Worm (Caenorhabditis elegans) whole organism, young adult: ENCODE results near the gene riok-3.

Source experiments
- B0261.1 ChIP-seq: sonication (generic microtip); optimal IDR thresholded peaks from 2 replicates; lab custom pipeline; 2016; ENCODE audit warnings: mild to moderate bottlenecking, missing genetic modification characterization, moderate library complexity, missing compliant biosample characterization
- F33H1.4 ChIP-seq: fragments of 200-800 bp; sonication (Bioruptor generic); IDR thresholded peaks from 2 replicates; pipeline ENCODE4 v1.3.6; 2022; ENCODE audit warnings: missing genetic modification reagents, missing genetic modification characterization, missing compliant biosample characterization
- F37B4.10 ChIP-seq: fragments of 200-800 bp; sonication (Bioruptor generic); IDR thresholded peaks from 2 replicates; pipeline ENCODE4 v1.3.6; 2022; ENCODE audit warnings: missing genetic modification characterization, missing compliant biosample characterization
- F39B2.1 ChIP-seq: fragments of 200-800 bp; sonication (Bioruptor generic); IDR thresholded peaks from 2 replicates; pipeline ENCODE4 v1.3.6; 2022; ENCODE audit warnings: missing genetic modification reagents, missing genetic modification characterization, missing compliant biosample characterization
- F49E8.2 ChIP-seq: sonication (generic microtip); optimal IDR thresholded peaks from 3 replicates; lab custom pipeline; 2017; ENCODE audit warnings: missing genetic modification characterization, mild to moderate bottlenecking, missing compliant biosample characterization, antibody characterized with exemption, moderate library complexity; ENCODE audit not compliant: insufficient read depth
- F55B11.4 ChIP-seq: sonication (generic microtip); optimal IDR thresholded peaks from 2 replicates; lab custom pipeline; 2016; ENCODE audit warnings: missing compliant biosample characterization, missing genetic modification characterization, borderline replicate concordance; ENCODE audit not compliant: insufficient read depth
- F57A8.1 ChIP-seq: fragments of 200-800 bp; sonication (Bioruptor generic); optimal IDR thresholded peaks from 2 replicates; lab custom pipeline; 2018; ENCODE audit warnings: mild to moderate bottlenecking, missing genetic modification characterization, moderate library complexity, missing compliant biosample characterization
- F57C9.4 ChIP-seq: sonication (generic microtip); optimal IDR thresholded peaks from 2 replicates; lab custom pipeline; 2017; ENCODE audit warnings: mild to moderate bottlenecking, missing genetic modification characterization, missing compliant biosample characterization
- T07F8.4 ChIP-seq: sonication (generic microtip); optimal IDR thresholded peaks from 2 replicates; lab custom pipeline; 2016; ENCODE audit warnings: mild to moderate bottlenecking, missing genetic modification characterization, moderate library complexity, missing compliant biosample characterization
- T26A5.8 ChIP-seq: sonication (generic microtip); optimal IDR thresholded peaks from 2 replicates; lab custom pipeline; 2016; ENCODE audit warnings: missing genetic modification characterization, missing compliant biosample characterization
- Y53F4B.3 ChIP-seq: fragments of 200-800 bp; sonication (Bioruptor generic); IDR thresholded peaks from 2 replicates; pipeline ENCODE4 v1.3.6; 2022; ENCODE audit warnings: missing genetic modification reagents, missing genetic modification characterization, missing compliant biosample characterization
- Y56A3A.18 ChIP-seq: fragments of 200-800 bp; sonication (Bioruptor generic); IDR thresholded peaks from 2 replicates; pipeline ENCODE4 v1.3.6; 2022; ENCODE audit warnings: missing genetic modification reagents, missing genetic modification characterization, missing compliant biosample characterization
- Y95B8A.8 ChIP-seq: fragments of 200-800 bp; sonication (Bioruptor generic); IDR thresholded peaks from 2 replicates; pipeline ENCODE4 v1.3.6; 2022; ENCODE audit warnings: missing genetic modification reagents, missing genetic modification characterization, missing compliant biosample characterization
- ZK185.1 ChIP-seq: sonication (generic microtip); optimal IDR thresholded peaks from 2 replicates; lab custom pipeline; 2016; ENCODE audit warnings: mild to moderate bottlenecking, missing genetic modification characterization, missing compliant biosample characterization; ENCODE audit not compliant: poor library complexity, severe bottlenecking
- aptf-2 ChIP-seq: fragments of 200-800 bp; sonication (Bioruptor generic); conservative IDR thresholded peaks from 2 replicates; pipeline ENCODE4 v1.3.6; 2022; ENCODE audit warnings: missing genetic modification reagents, missing genetic modification characterization, missing compliant biosample characterization
- attf-3 ChIP-seq: fragments of 200-800 bp; sonication (Bioruptor generic); conservative IDR thresholded peaks from 2 replicates; pipeline ENCODE4 v1.3.6; 2022; ENCODE audit warnings: missing genetic modification reagents, missing genetic modification characterization, missing compliant biosample characterization
- bed-1 ChIP-seq: fragments of 200-800 bp; sonication (Bioruptor generic); IDR thresholded peaks from 2 replicates; pipeline ENCODE4 v1.3.6; 2022; ENCODE audit warnings: missing genetic modification reagents, missing genetic modification characterization, missing compliant biosample characterization
- bed-2 ChIP-seq: fragments of 200-800 bp; sonication (Bioruptor generic); IDR thresholded peaks from 2 replicates; pipeline ENCODE4 v1.3.6; 2022; ENCODE audit warnings: missing genetic modification reagents, missing genetic modification characterization, missing compliant biosample characterization
- ceh-27 ChIP-seq: fragments of 200-800 bp; sonication (Bioruptor generic); optimal IDR thresholded peaks from 2 replicates; lab custom pipeline; 2018; ENCODE audit warnings: mild to moderate bottlenecking, missing genetic modification characterization, moderate library complexity, missing compliant biosample characterization
- ceh-58 ChIP-seq: fragments of 200-800 bp; sonication (Bioruptor generic); IDR thresholded peaks from 2 replicates; pipeline ENCODE4 v1.3.6; 2022; ENCODE audit warnings: missing genetic modification characterization, missing compliant biosample characterization
- dpl-1 ChIP-seq: fragments of 150-350 bp; optimal IDR thresholded peaks from 2 replicates; lab custom pipeline; 2014; ENCODE audit warnings: missing biosample characterization, missing genetic modification reagents, missing genetic modification characterization
- egl-18 ChIP-seq: fragments of 200-800 bp; sonication (Bioruptor generic); IDR thresholded peaks from 2 replicates; pipeline ENCODE4 v1.3.6; 2022; ENCODE audit warnings: missing genetic modification reagents, missing genetic modification characterization, missing compliant biosample characterization
- egrh-3 ChIP-seq: fragments of 200-800 bp; sonication (Bioruptor generic); IDR thresholded peaks from 2 replicates; pipeline ENCODE4 v1.3.6; 2022; ENCODE audit warnings: missing genetic modification reagents, missing genetic modification characterization, missing compliant biosample characterization
- ekl-4 ChIP-seq: fragments of 200-800 bp; sonication (Bioruptor generic); IDR thresholded peaks from 2 replicates; pipeline ENCODE4 v1.3.6; 2022; ENCODE audit warnings: missing genetic modification reagents, missing genetic modification characterization, missing compliant biosample characterization
- ets-4 ChIP-seq: fragments of 200-800 bp; sonication (Bioruptor generic); optimal IDR thresholded peaks from 2 replicates; lab custom pipeline; 2018; ENCODE audit warnings: mild to moderate bottlenecking, missing genetic modification characterization, missing compliant biosample characterization
- him-1 ChIP-seq: sonication (generic microtip); optimal IDR thresholded peaks from 2 replicates; lab custom pipeline; 2016; ENCODE audit warnings: missing genotype, missing genetic modification reagents, missing genetic modification characterization, missing compliant biosample characterization
- hlh-12 ChIP-seq: sonication (generic microtip); optimal IDR thresholded peaks from 2 replicates; lab custom pipeline; 2016; ENCODE audit warnings: missing genetic modification characterization, missing compliant biosample characterization
- hmg-1.2 ChIP-seq: fragments of 200-800 bp; sonication (Bioruptor generic); IDR thresholded peaks from 2 replicates; pipeline ENCODE4 v1.3.6; 2022; ENCODE audit warnings: missing genetic modification reagents, missing genetic modification characterization, missing compliant biosample characterization
- lag-1 ChIP-seq: fragments of 200-800 bp; sonication (Bioruptor generic); IDR thresholded peaks from 2 replicates; pipeline ENCODE4 v1.3.6; 2022; ENCODE audit warnings: missing genetic modification reagents, missing genetic modification characterization, missing compliant biosample characterization
- lin-35 ChIP-seq, 3 experiments: fragments of 150-350 bp in 2 of 3; sonication (generic microtip) in 1 of 3; optimal IDR thresholded peaks; 2 replicates each; lab custom pipeline; 2014 to 2018; ENCODE audit warnings: missing biosample characterization in 3 of 3, missing genetic modification characterization in 3 of 3, missing genetic modification reagents in 3 of 3
- lin-40 ChIP-seq: sonication (generic microtip); optimal IDR thresholded peaks from 2 replicates; lab custom pipeline; 2016; ENCODE audit warnings: missing genetic modification characterization, mild to moderate bottlenecking, missing compliant biosample characterization, missing genotype, missing genetic modification reagents
- lir-1 ChIP-seq: fragments of 200-800 bp; sonication (Bioruptor generic); conservative IDR thresholded peaks from 2 replicates; pipeline ENCODE4 v1.3.6; 2022; ENCODE audit warnings: missing genetic modification reagents, missing genetic modification characterization, missing compliant biosample characterization
- lsy-27 ChIP-seq: sonication (generic microtip); optimal IDR thresholded peaks from 2 replicates; lab custom pipeline; 2017; ENCODE audit warnings: missing genetic modification characterization, mild to moderate bottlenecking, missing compliant biosample characterization, antibody characterized with exemption, missing genotype, borderline replicate concordance; ENCODE audit not compliant: insufficient read depth
- nfya-2 ChIP-seq: fragments of 200-800 bp; sonication (Bioruptor generic); IDR thresholded peaks from 2 replicates; pipeline ENCODE4 v1.3.6; 2022; ENCODE audit warnings: missing genetic modification reagents, missing genetic modification characterization, missing compliant biosample characterization
- nfyb-1 ChIP-seq: fragments of 200-800 bp; sonication (Bioruptor generic); IDR thresholded peaks from 2 replicates; pipeline ENCODE4 v1.3.6; 2022; ENCODE audit warnings: missing genetic modification reagents, missing genetic modification characterization, missing compliant biosample characterization
- nhr-120 ChIP-seq: fragments of 200-800 bp; sonication (Bioruptor generic); IDR thresholded peaks from 2 replicates; pipeline ENCODE4 v1.3.6; 2022; ENCODE audit warnings: missing genetic modification characterization, missing compliant biosample characterization
- nhr-90 ChIP-seq: sonication (generic microtip); optimal IDR thresholded peaks from 2 replicates; lab custom pipeline; 2016; ENCODE audit warnings: missing genotype, mild to moderate bottlenecking, missing genetic modification characterization, missing compliant biosample characterization
- pbrm-1 ChIP-seq: fragments of 200-800 bp; sonication (Bioruptor generic); IDR thresholded peaks from 2 replicates; pipeline ENCODE4 v1.3.6; 2022; ENCODE audit warnings: missing genetic modification reagents, missing genetic modification characterization, missing compliant biosample characterization
- rcor-1 ChIP-seq: fragments of 200-800 bp; sonication (Bioruptor generic); IDR thresholded peaks from 2 replicates; pipeline ENCODE4 v1.3.6; 2022; ENCODE audit warnings: missing genetic modification reagents, missing genetic modification characterization, missing compliant biosample characterization
- rec-8 ChIP-seq, 2 experiments: sonication (generic microtip); optimal IDR thresholded peaks; 2 replicates each; lab custom pipeline; 2016; ENCODE audit warnings: mild to moderate bottlenecking in 2 of 2, missing genetic modification characterization in 2 of 2, missing genetic modification reagents in 2 of 2, missing genotype in 2 of 2, missing biosample characterization in 1 of 2, missing compliant biosample characterization in 1 of 2, moderate library complexity in 1 of 2
- snpc-1.1 ChIP-seq: sonication (generic microtip); optimal IDR thresholded peaks from 2 replicates; lab custom pipeline; 2017; ENCODE audit warnings: missing genetic modification characterization, mild to moderate bottlenecking, missing compliant biosample characterization, antibody characterized with exemption, moderate library complexity, missing genotype, missing genetic modification reagents; ENCODE audit not compliant: insufficient read depth
- snpc-1.3 ChIP-seq: sonication (generic microtip); optimal IDR thresholded peaks from 2 replicates; lab custom pipeline; 2017; ENCODE audit warnings: missing genetic modification characterization, mild to moderate bottlenecking, missing compliant biosample characterization, antibody characterized with exemption, moderate library complexity, missing genotype, missing genetic modification reagents; ENCODE audit not compliant: insufficient read depth
- somi-1 ChIP-seq: fragments of 200-800 bp; sonication (Bioruptor generic); optimal IDR thresholded peaks from 2 replicates; lab custom pipeline; 2018; ENCODE audit warnings: mild to moderate bottlenecking, missing genetic modification characterization, missing compliant biosample characterization
- sptf-2 ChIP-seq: fragments of 200-800 bp; sonication (Bioruptor generic); optimal IDR thresholded peaks from 2 replicates; lab custom pipeline; 2018; ENCODE audit warnings: mild to moderate bottlenecking, missing genetic modification characterization, missing compliant biosample characterization
- unc-130 ChIP-seq: sonication (generic microtip); optimal IDR thresholded peaks from 2 replicates; lab custom pipeline; 2016; ENCODE audit warnings: missing genetic modification reagents, missing genetic modification characterization, missing compliant biosample characterization
- unc-62 ChIP-seq: fragments of 150-350 bp; optimal IDR thresholded peaks from 2 replicates; lab custom pipeline; 2014; ENCODE audit warnings: missing biosample characterization, missing genetic modification reagents, missing genetic modification characterization
- zfh-2 ChIP-seq: fragments of 200-800 bp; sonication (Bioruptor generic); conservative IDR thresholded peaks from 2 replicates; pipeline ENCODE4 v1.3.6; 2022; ENCODE audit warnings: missing genetic modification reagents, missing genetic modification characterization, missing compliant biosample characterization
- ztf-25 ChIP-seq: fragments of 200-800 bp; sonication (Bioruptor generic); IDR thresholded peaks from 2 replicates; pipeline ENCODE4 v1.3.6; 2022; ENCODE audit warnings: missing genetic modification reagents, missing genetic modification characterization, missing compliant biosample characterization

riok-3 gene

DNA sequence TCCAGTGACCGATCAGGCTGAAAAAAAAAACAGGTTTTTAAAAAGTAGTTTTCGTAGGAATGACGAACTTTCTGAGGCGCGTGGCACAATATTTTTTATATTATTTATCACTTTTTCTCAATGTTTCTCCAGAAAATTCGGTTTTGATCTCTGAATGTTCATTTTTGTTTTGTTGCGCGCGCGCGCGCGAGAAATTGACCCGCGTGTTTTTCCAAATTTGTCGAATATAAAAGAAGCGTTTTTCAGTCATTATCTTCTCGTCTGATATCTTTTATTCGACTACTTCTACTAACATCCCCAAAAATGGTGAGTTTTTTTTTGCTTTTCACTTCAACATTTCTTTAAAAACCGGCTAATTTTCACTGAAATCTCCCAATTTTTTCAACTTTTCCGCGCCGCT, 46.0 kb downstream of the riok-3 start, which contains the start of gene rmd-1 (continued):
- peak; percentile 42; the same call in 1 of the 2 replicates for TF ChIP-seq rcor-1
- TF ChIP-seq nhr-90 (tag; lab: Kevin White, UChicago) = no peak
- no peak for TF ChIP-seq hlh-12 (tag; lab: Kevin White, UChicago)
- TF ChIP-seq dpl-1 (GFP tag; lab: Kevin White, UChicago) = peak; percentile 79
- no peak for TF ChIP-seq snpc-1.1 (tag; lab: Kevin White, UChicago)
- TF ChIP-seq sptf-2 (GFP tag; lab: Kevin White, UChicago) = no peak
- no peak for TF ChIP-seq somi-1 (GFP tag; lab: Kevin White, UChicago)
- TF ChIP-seq ztf-25 (GFP tag; lab: Robert Waterston, UW) = no peak
- no peak for TF ChIP-seq lin-40 (tag; lab: Kevin White, UChicago)
- no peak for TF ChIP-seq pbrm-1 (GFP tag; lab: Robert Waterston, UW)
- TF ChIP-seq nfya-2 (GFP tag; lab: Robert Waterston, UW) = no peak
- TF ChIP-seq F37B4.10 = no peak
- peak; percentile 17; the same call in 1 of the 2 replicates for TF ChIP-seq hmg-1.2 (GFP tag; lab: Robert Waterston, UW)
- no peak for TF ChIP-seq egl-18 (GFP tag; lab: Robert Waterston, UW)
- TF ChIP-seq Y56A3A.18 (GFP tag; lab: Robert Waterston, UW) = no peak
- peak; percentile 9; the same call in 1 of the 2 replicates for TF ChIP-seq ekl-4 (GFP tag; lab: Robert Waterston, UW)
- TF ChIP-seq attf-3 = no peak
- no peak for TF ChIP-seq nfyb-1 (GFP tag; lab: Robert Waterston, UW)
- no peak for TF ChIP-seq T07F8.4 (tag; lab: Kevin White, UChicago)
- TF ChIP-seq lir-1 (GFP tag; lab: Robert Waterston, UW) = no peak
- no peak for TF ChIP-seq lag-1 (GFP tag; lab: Robert Waterston, UW)
- no peak for TF ChIP-seq unc-62 (GFP tag; lab: Kevin White, UChicago)
- TF ChIP-seq ceh-27 = no peak
- no peak for TF ChIP-seq Y53F4B.3
- TF ChIP-seq ZK185.1 (tag; lab: Kevin White, UChicago) = no peak
- TF ChIP-seq B0261.1 = no peak
- no peak for TF ChIP-seq ets-4 (GFP tag; lab: Kevin White, UChicago)
- no peak for TF ChIP-seq lsy-27 (tag; lab: Kevin White, UChicago)
- no peak for TF ChIP-seq F57C9.4 (tag; lab: Kevin White, UChicago)
- no peak for TF ChIP-seq bed-1 (GFP tag; lab: Robert Waterston, UW)
- TF ChIP-seq zfh-2 (GFP tag; lab: Robert Waterston, UW) = no peak
- no peak for TF ChIP-seq ceh-58 (GFP tag; lab: Robert Waterston, UW)
- no peak for TF ChIP-seq aptf-2
- TF ChIP-seq F33H1.4 = peak; percentile 72
- no peak for TF ChIP-seq bed-2 (GFP tag; lab: Robert Waterston, UW)
- TF ChIP-seq unc-130 (GFP tag; lab: Kevin White, UChicago) = peak; percentile 45
- TF ChIP-seq lin-35 (GFP tag; optimal IDR thresholded peaks at IDR 0.05; lab: Kevin White, UChicago) = peak in 2 of 3 experiments; percentile 2 to 13
- TF ChIP-seq F39B2.1 (GFP tag; lab: Robert Waterston, UW) = no peak
- no peak for TF ChIP-seq T26A5.8 (tag; lab: Kevin White, UChicago)
- no peak for TF ChIP-seq F49E8.2 (tag; lab: Kevin White, UChicago)
- TF ChIP-seq him-1 (tag; lab: Kevin White, UChicago) = no peak
- TF ChIP-seq nhr-120 (GFP tag; lab: Robert Waterston, UW) = no peak
- no peak for TF ChIP-seq rec-8 (tag; optimal IDR thresholded peaks at IDR 0.05; lab: Kevin White, UChicago)
- TF ChIP-seq egrh-3 (GFP tag; lab: Robert Waterston, UW) = no peak
- peak; percentile 29 for TF ChIP-seq snpc-1.3 (tag; lab: Kevin White, UChicago)
- 0 out of 2 replicates have a peak, but pooled peaks have one; percentile 40 for TF ChIP-seq Y95B8A.8 (GFP tag; lab: Robert Waterston, UW)
- no peak for TF ChIP-seq F55B11.4
- no peak for TF ChIP-seq F57A8.1 (GFP tag; lab: Kevin White, UChicago)
